Worm (Caenorhabditis elegans): ENCODE results near the gene T28C6.11.

T28C6.11 gene

DNA sequence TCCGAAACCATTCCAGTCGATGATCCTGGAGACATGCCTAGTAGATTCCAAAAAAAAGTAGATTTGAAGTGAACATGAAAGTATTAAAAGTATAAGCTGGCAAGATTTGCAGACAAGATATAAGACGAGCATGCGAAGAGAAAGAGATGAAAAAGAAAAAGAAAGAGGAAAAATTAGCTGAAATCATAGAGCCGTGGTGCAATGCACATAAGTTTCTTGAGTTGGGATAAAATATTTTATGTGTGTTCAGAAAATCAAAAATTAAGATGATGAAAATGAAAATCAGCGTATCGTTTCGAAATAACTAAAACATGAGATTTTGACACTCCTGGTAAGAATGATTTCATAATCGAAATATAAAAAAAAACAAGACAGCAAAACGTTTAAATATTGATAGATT, 4.4 kb upstream of the T28C6.11 start, which contains the start of gene T11B7.2:
Gene T11B7.2, minus strand, starts transcription at position 101 of the 400 bp plus-strand sequence.
- TF ChIP-seq tbx-2 (tag; optimal IDR thresholded peaks at IDR 0.05) (no peak), pros-1 (tag; optimal IDR thresholded peaks at IDR 0.05) (no peak), odd-2 (tag; optimal IDR thresholded peaks at IDR 0.05) (no peak), ceh-24 (tag; optimal IDR thresholded peaks at IDR 0.05) (no peak), pax-1 (tag; optimal IDR thresholded peaks at IDR 0.05) (no peak), ztf-16 (tag; optimal IDR thresholded peaks at IDR 0.05) (no peak), lim-6 (tag; optimal IDR thresholded peaks at IDR 0.05) (no peak), sox-2 (GFP tag; IDR thresholded peaks at IDR 0.05) (no peak), nhr-232 (tag; optimal IDR thresholded peaks at IDR 0.05) (no peak)

DNA sequence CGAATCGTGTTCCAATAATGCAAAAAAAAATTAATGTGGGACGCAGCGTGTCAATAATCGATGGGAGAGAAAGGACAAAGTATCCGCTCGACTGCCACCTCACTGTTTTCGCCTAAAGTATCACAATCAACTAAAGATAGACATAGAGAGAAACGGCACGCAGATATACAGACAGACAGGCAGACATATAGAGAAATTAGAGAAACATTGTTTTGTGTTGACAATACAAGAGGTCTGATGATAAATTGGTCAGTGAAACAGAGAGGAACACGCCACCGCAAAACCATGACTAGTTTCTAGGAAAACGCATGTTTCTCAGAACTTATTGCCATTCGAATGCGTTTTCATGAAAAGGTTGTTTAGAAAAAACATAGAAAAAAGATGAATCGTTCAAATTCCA, 9.5 kb downstream of the T28C6.11 start, which contains the start of gene T28C6.8:
Gene T28C6.8, minus strand, starts transcription at position 137 of the 400 bp plus-strand sequence.
- TF ChIP-seq nhr-232 (tag; optimal IDR thresholded peaks at IDR 0.05) (no peak), dve-1 (tag; optimal IDR thresholded peaks at IDR 0.05) (peak; percentile 5)

DNA sequence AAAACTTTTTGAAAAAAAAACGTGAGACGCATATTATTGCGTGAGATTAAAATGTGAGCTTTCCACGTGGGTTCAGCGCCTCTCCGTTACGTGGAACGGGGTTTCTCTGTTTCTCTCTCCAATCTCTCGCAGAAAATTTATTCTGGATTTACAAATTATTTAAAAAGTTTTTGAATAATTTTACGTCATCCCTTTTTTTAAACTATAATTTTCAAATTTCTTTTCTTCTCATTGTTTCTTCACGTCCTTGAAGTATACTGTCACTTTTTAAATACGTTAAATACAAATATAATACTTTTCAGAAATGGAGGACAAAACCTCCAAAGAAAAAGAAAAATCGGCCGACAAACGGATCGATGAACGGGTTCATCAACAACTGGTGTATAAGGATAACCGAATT, 12.6 kb downstream of the T28C6.11 start, which contains the start of gene T28C6.7:
Gene T28C6.7, plus strand, starts transcription at position 301 of the 400 bp plus-strand sequence.
- TF ChIP-seq ceh-14 (tag; optimal IDR thresholded peaks at IDR 0.05) (no peak), hlh-6 (tag; optimal IDR thresholded peaks at IDR 0.05) (no peak), hlh-30 (tag; optimal IDR thresholded peaks at IDR 0.05; ENCODE audit: insufficient read depth) (no peak), unc-42 (tag; optimal IDR thresholded peaks at IDR 0.05) (no peak), ets-4 (tag; optimal IDR thresholded peaks at IDR 0.05) (no peak), pax-1 (tag; optimal IDR thresholded peaks at IDR 0.05) (no peak), ahr-1 (tag; optimal IDR thresholded peaks at IDR 0.05) (no peak), ceh-22 (tag; optimal IDR thresholded peaks at IDR 0.05) (no peak), hlh-8 (tag; optimal IDR thresholded peaks at IDR 0.05) (no peak), lim-6 (tag; optimal IDR thresholded peaks at IDR 0.05) (no peak), ceh-34 (tag; optimal IDR thresholded peaks at IDR 0.05) (no peak), elt-4 (tag; optimal IDR thresholded peaks at IDR 0.05) (no peak), tbx-2 (tag; optimal IDR thresholded peaks at IDR 0.05) (no peak), elt-2 (tag; optimal IDR thresholded peaks at IDR 0.05) (no peak), rnt-1 (tag; optimal IDR thresholded peaks at IDR 0.05) (no peak), pha-4 (tag; optimal IDR thresholded peaks at IDR 0.05) (no peak), tbx-7 (tag; optimal IDR thresholded peaks at IDR 0.05) (no peak), lin-11 (tag; optimal IDR thresholded peaks at IDR 0.05) (no peak), ceh-18 (tag; optimal IDR thresholded peaks at IDR 0.05) (no peak), ceh-19 (GFP tag; optimal IDR thresholded peaks at IDR 0.05) (no peak)

DNA sequence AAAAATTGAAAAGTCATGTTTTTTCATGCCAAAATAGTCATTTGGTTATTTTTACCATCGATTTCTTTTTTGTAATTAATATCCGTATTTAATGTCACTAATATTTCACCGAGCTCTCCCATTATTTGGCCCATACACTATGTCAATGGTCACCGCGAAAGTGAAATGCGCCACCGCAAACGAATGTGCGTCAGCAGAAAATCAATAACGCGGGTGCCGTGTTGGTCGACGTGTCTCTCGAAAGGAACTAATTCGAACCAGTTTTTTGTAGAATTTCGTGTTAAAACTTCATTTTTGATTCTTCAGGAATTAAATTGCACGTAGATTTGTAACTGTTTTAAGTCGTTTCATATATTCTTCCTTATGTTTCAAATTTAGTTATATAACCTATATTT, 13.5 kb downstream of the T28C6.11 start:
- peak; percentile 88 for TF ChIP-seq ceh-48 (tag; optimal IDR thresholded peaks at IDR 0.05)
- no peak for TF ChIP-seq C38D4.7 (GFP tag; optimal IDR thresholded peaks at IDR 0.05)

- no peak for TF ChIP-seq che-1 (tag; optimal IDR thresholded peaks at IDR 0.05)
- TF ChIP-seq madf-2 (tag; optimal IDR thresholded peaks at IDR 0.05), result no peak
- TF ChIP-seq ceh-14 (tag; optimal IDR thresholded peaks at IDR 0.05), result no peak
- TF ChIP-seq hlh-15 (tag; optimal IDR thresholded peaks at IDR 0.05), result no peak
- no peak for TF ChIP-seq ceh-48 (tag; optimal IDR thresholded peaks at IDR 0.05)
- TF ChIP-seq ceh-22 (tag; optimal IDR thresholded peaks at IDR 0.05), result no peak
- TF ChIP-seq nfya-1 (tag; optimal IDR thresholded peaks at IDR 0.05), result no peak
- TF ChIP-seq syd-9 (tag; optimal IDR thresholded peaks at IDR 0.05), result no peak
- no peak for TF ChIP-seq ttx-3 (tag; optimal IDR thresholded peaks at IDR 0.05)
Measured at ce11 chrIV:8825997-8826605, 14.0 kb downstream of the T28C6.11 start.

Measured in whole organism, late embryonic.